Worm (Caenorhabditis elegans): ENCODE data around the gene ceh-31.
A peak's percentile ranks its signal among the peaks of the same experiment; 100 is the strongest.

The ceh-31 gene

ce11 chrX:3101562-3101961 is 31.3 kb upstream of the ceh-31 start:
- TF ChIP-seq sma-9 (GFP tag; optimal IDR thresholded peaks at IDR 0.05) (no peak), sma-9 (tag; optimal IDR thresholded peaks at IDR 0.05) (no peak), ztf-11 (tag; optimal IDR thresholded peaks at IDR 0.05) (no peak), fos-1 (tag; optimal IDR thresholded peaks at IDR 0.05) (peak; percentile 48), ceh-16 (tag; optimal IDR thresholded peaks at IDR 0.05) (no peak), nhr-77 (tag; optimal IDR thresholded peaks at IDR 0.05) (no peak), lin-39 (tag; optimal IDR thresholded peaks at IDR 0.05) (no peak), gmeb-1 (tag; optimal IDR thresholded peaks at IDR 0.05) (no peak), mab-5 (tag; optimal IDR thresholded peaks at IDR 0.05) (no peak), F13H6.1 (tag; optimal IDR thresholded peaks at IDR 0.05) (no peak), nhr-237 (tag; optimal IDR thresholded peaks at IDR 0.05) (no peak), nhr-12 (tag; optimal IDR thresholded peaks at IDR 0.05) (no peak), ama-1 (optimal IDR thresholded peaks at IDR 0.05) (no peak), elt-1 (tag; optimal IDR thresholded peaks at IDR 0.05) (no peak), nhr-23 (tag; optimal IDR thresholded peaks at IDR 0.05) (no peak), aly-2 (tag; optimal IDR thresholded peaks at IDR 0.05) (no peak), C34F6.9 (tag; optimal IDR thresholded peaks at IDR 0.05) (peak; percentile 22), zag-1 (tag; optimal IDR thresholded peaks at IDR 0.05) (no peak), nhr-129 (tag; optimal IDR thresholded peaks at IDR 0.05) (peak; percentile 16), mbf-1 (tag; optimal IDR thresholded peaks at IDR 0.05) (no peak), ceh-82 (tag; optimal IDR thresholded peaks at IDR 0.05) (no peak)

- TF ChIP-seq ama-1 (optimal IDR thresholded peaks at IDR 0.05) = peak; percentile 43
- TF ChIP-seq R02D3.7 (tag; optimal IDR thresholded peaks at IDR 0.05) = peak; percentile 39
- peak; percentile 87 for TF ChIP-seq lin-13 (GFP tag; optimal IDR thresholded peaks at IDR 0.05)
- peak; percentile 13 for TF ChIP-seq nhr-237 (tag; optimal IDR thresholded peaks at IDR 0.05)
- TF ChIP-seq skn-1 (tag; optimal IDR thresholded peaks at IDR 0.05) = peak; percentile 50
- peak; percentile 84 for TF ChIP-seq gmeb-1 (tag; optimal IDR thresholded peaks at IDR 0.05)
- peak; percentile 88 for TF ChIP-seq nhr-25 (tag; optimal IDR thresholded peaks at IDR 0.05)
- TF ChIP-seq ZK546.5 (tag; optimal IDR thresholded peaks at IDR 0.05) = no peak
- TF ChIP-seq nhr-21 (tag; optimal IDR thresholded peaks at IDR 0.05) = peak; percentile 79
- peak; percentile 81 for TF ChIP-seq sem-4 (tag; optimal IDR thresholded peaks at IDR 0.05)
- peak; percentile 80 to 92 for TF ChIP-seq lsy-2 (tag; optimal IDR thresholded peaks at IDR 0.05)
- peak; percentile 85 for TF ChIP-seq nhr-129 (tag; optimal IDR thresholded peaks at IDR 0.05)
- TF ChIP-seq sma-9 (GFP tag; optimal IDR thresholded peaks at IDR 0.05) = peak; percentile 91
- no peak for TF ChIP-seq sma-9 (tag; optimal IDR thresholded peaks at IDR 0.05)
- TF ChIP-seq mab-5 (tag; optimal IDR thresholded peaks at IDR 0.05) = peak; percentile 83
- no peak for TF ChIP-seq alr-1 (tag; optimal IDR thresholded peaks at IDR 0.05)
- peak; percentile 90 for TF ChIP-seq F13H6.1 (tag; optimal IDR thresholded peaks at IDR 0.05)
- peak in 1 of 2 experiments; percentile 38 for TF ChIP-seq mdl-1 (tag; optimal IDR thresholded peaks at IDR 0.05)
- TF ChIP-seq egl-27 (tag; optimal IDR thresholded peaks at IDR 0.05) = peak; percentile 82
- peak; percentile 88 for TF ChIP-seq fos-1 (tag; optimal IDR thresholded peaks at IDR 0.05)
- TF ChIP-seq nhr-77 (tag; optimal IDR thresholded peaks at IDR 0.05) = peak; percentile 22
- TF ChIP-seq nhr-12 (tag; optimal IDR thresholded peaks at IDR 0.05) = peak; percentile 56
- no peak for TF ChIP-seq ceh-82 (tag; optimal IDR thresholded peaks at IDR 0.05)
- TF ChIP-seq snpc-4 (tag; optimal IDR thresholded peaks at IDR 0.05) = peak; percentile 59
- TF ChIP-seq nhr-10 (tag; optimal IDR thresholded peaks at IDR 0.05) = peak; percentile 22
- peak; percentile 83 for TF ChIP-seq nhr-6 (tag; optimal IDR thresholded peaks at IDR 0.05)
- TF ChIP-seq nhr-11 (tag; optimal IDR thresholded peaks at IDR 0.05) = no peak
- TF ChIP-seq dmd-4 (tag; optimal IDR thresholded peaks at IDR 0.05) = no peak
- TF ChIP-seq unc-55 (GFP tag; optimal IDR thresholded peaks at IDR 0.05) = peak; percentile 94
- peak; percentile 90 for TF ChIP-seq crh-2 (tag; optimal IDR thresholded peaks at IDR 0.05)
- peak; percentile 57 for TF ChIP-seq lin-11 (tag; optimal IDR thresholded peaks at IDR 0.05)
- TF ChIP-seq ceh-16 (tag; optimal IDR thresholded peaks at IDR 0.05) = peak; percentile 79
- no peak for TF ChIP-seq unc-62 (GFP tag; optimal IDR thresholded peaks at IDR 0.05)
- TF ChIP-seq zag-1 (tag; optimal IDR thresholded peaks at IDR 0.05) = peak; percentile 23
- TF ChIP-seq ztf-4 (tag; optimal IDR thresholded peaks at IDR 0.05) = peak; percentile 77
- TF ChIP-seq aly-2 (tag; optimal IDR thresholded peaks at IDR 0.05) = no peak
- TF ChIP-seq C34F6.9 (tag; optimal IDR thresholded peaks at IDR 0.05) = peak; percentile 97
- no peak for TF ChIP-seq mbf-1 (tag; optimal IDR thresholded peaks at IDR 0.05)
- peak; percentile 85 for TF ChIP-seq sma-3 (GFP tag; optimal IDR thresholded peaks at IDR 0.05)
- TF ChIP-seq elt-1 (tag; optimal IDR thresholded peaks at IDR 0.05) = no peak
- TF ChIP-seq blmp-1 (tag; optimal IDR thresholded peaks at IDR 0.05; ENCODE audit: insufficient read depth) = peak; percentile 37
Measured at ce11 chrX:3099832-3100231, 29.6 kb upstream of the ceh-31 start, which contains the start of gene sec-3. Gene sec-3 (minus strand): TSS chrX:3099852.

Data from whole organism, L2 larva.